Worm (Caenorhabditis elegans): ENCODE data around the gene srh-120.
"Not testable (repeated sequence)": the region's sequence is repeated elsewhere in the genome, so short reads cannot be mapped to it uniquely, and the experiment has no call there.

DNA sequence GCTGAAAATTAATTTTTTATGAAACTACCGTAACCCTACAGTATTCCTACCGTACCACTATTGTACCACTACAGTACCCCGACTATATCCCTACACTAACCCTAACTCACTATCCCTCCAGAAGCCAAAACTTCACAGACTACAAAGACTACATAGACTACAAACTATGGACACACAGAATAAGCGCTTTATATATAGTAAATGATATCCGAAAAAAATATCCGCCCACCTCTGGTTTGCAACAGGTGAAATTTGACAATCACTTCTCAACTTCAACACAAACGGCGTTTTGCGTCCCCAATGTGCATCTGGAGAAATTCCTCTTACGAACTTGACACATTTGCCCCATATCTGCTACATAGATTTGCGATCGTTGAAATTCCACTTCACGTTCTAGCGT lies 14.5 kb downstream of the srh-120 start, which contains the start of gene srh-132:
- not testable (repeated sequence) for TF ChIP-seq tra-4 (tag; optimal IDR thresholded peaks at IDR 0.05); hmg-4 (GFP tag; optimal IDR thresholded peaks at IDR 0.05)

Data from whole organism, early embryonic.